Worm (Caenorhabditis elegans): ENCODE results near the gene mutd-1.
A peak's percentile ranks its signal among the peaks of the same experiment; 100 is the strongest.

mutd-1 gene

ce11 chrIV:7103211-7103679, 30.6 kb downstream of the mutd-1 start, which contains the start of the genes rde-8 and ZC477.3:
Gene rde-8 (minus strand): TSS chrIV:7103261.
Gene ZC477.3 (plus strand): TSS chrIV:7103492.
- peak; percentile 75 for TF ChIP-seq W03F9.2 (tag; optimal IDR thresholded peaks at IDR 0.05)
- no peak for TF ChIP-seq dao-5 (tag; optimal IDR thresholded peaks at IDR 0.05)

ce11 chrIV:7099377-7099776, 34.5 kb downstream of the mutd-1 start:
- TF ChIP-seq dao-5 (tag; optimal IDR thresholded peaks at IDR 0.05): no peak
- TF ChIP-seq W03F9.2 (tag; optimal IDR thresholded peaks at IDR 0.05): no peak
- TF ChIP-seq him-1 (tag; optimal IDR thresholded peaks at IDR 0.05): no peak

ce11 chrIV:7098509-7099065, 35.3 kb downstream of the mutd-1 start, which contains the start of gene ZC477.4:
Gene ZC477.4 (minus strand): TSS chrIV:7098784.
- no peak for TF ChIP-seq him-1 (tag; optimal IDR thresholded peaks at IDR 0.05)
- TF ChIP-seq dao-5 (tag; optimal IDR thresholded peaks at IDR 0.05): no peak
- TF ChIP-seq W03F9.2 (tag; optimal IDR thresholded peaks at IDR 0.05): no peak

- no peak for TF ChIP-seq W03F9.2 (tag; optimal IDR thresholded peaks at IDR 0.05)
- no peak for TF ChIP-seq him-1 (tag; optimal IDR thresholded peaks at IDR 0.05)
- TF ChIP-seq dao-5 (tag; optimal IDR thresholded peaks at IDR 0.05): no peak
Observed at ce11 chrIV:7097450-7097849, 36.4 kb downstream of the mutd-1 start.

ce11 chrIV:7096097-7096496, 37.8 kb downstream of the mutd-1 start:
- no peak for TF ChIP-seq dao-5 (tag; optimal IDR thresholded peaks at IDR 0.05)
- TF ChIP-seq W03F9.2 (tag; optimal IDR thresholded peaks at IDR 0.05): no peak
- no peak for TF ChIP-seq him-1 (tag; optimal IDR thresholded peaks at IDR 0.05)

- TF ChIP-seq dao-5 (tag; optimal IDR thresholded peaks at IDR 0.05) (no peak), W03F9.2 (tag; optimal IDR thresholded peaks at IDR 0.05) (no peak), him-1 (tag; optimal IDR thresholded peaks at IDR 0.05) (no peak)
Observed at ce11 chrIV:7095396-7095964, 38.4 kb downstream of the mutd-1 start.

ce11 chrIV:7094216-7094758, 39.6 kb downstream of the mutd-1 start, which contains the start of gene deb-1:
Gene deb-1 (minus strand): TSS chrIV:7094266.
- TF ChIP-seq dao-5 (tag; optimal IDR thresholded peaks at IDR 0.05): no peak
- TF ChIP-seq W03F9.2 (tag; optimal IDR thresholded peaks at IDR 0.05): no peak
- no peak for TF ChIP-seq him-1 (tag; optimal IDR thresholded peaks at IDR 0.05)

ce11 chrIV:7084632-7085160, 49.2 kb downstream of the mutd-1 start, which contains the start of gene rps-4:
Gene rps-4 (minus strand): TSS chrIV:7084682.
- TF ChIP-seq W03F9.2 (tag; optimal IDR thresholded peaks at IDR 0.05) (peak; percentile 97), him-1 (tag; optimal IDR thresholded peaks at IDR 0.05) (peak; percentile 56), dao-5 (tag; optimal IDR thresholded peaks at IDR 0.05) (no peak)

- TF ChIP-seq him-1 (tag; optimal IDR thresholded peaks at IDR 0.05) (no peak), dao-5 (tag; optimal IDR thresholded peaks at IDR 0.05) (no peak), W03F9.2 (tag; optimal IDR thresholded peaks at IDR 0.05) (no peak)
Observed at ce11 chrIV:7083976-7084375, 49.9 kb downstream of the mutd-1 start.

Measured in whole organism, L4/young adult.